Worm (Caenorhabditis elegans) whole organism, mixed stage, embryonic: ENCODE results near the gene T28D9.16.

Source experiments
- ces-1 ChIP-seq: fragments of 150-350 bp; optimal IDR thresholded peaks from 2 replicates; lab custom pipeline; 2014; ENCODE audit warnings: missing biosample characterization, missing genetic modification reagents, missing genetic modification characterization
- lin-13 ChIP-seq: fragments of 150-350 bp; optimal IDR thresholded peaks from 2 replicates; lab custom pipeline; 2014; ENCODE audit warnings: missing biosample characterization, missing genetic modification characterization
- lsy-2 ChIP-seq: fragments of 150-350 bp; optimal IDR thresholded peaks from 2 replicates; lab custom pipeline; 2014; ENCODE audit warnings: missing biosample characterization, missing genetic modification characterization
- nhr-76 ChIP-seq: sonication (generic microtip); optimal IDR thresholded peaks from 2 replicates; lab custom pipeline; 2017; ENCODE audit warnings: missing biosample characterization, missing genetic modification characterization
- sptf-1 ChIP-seq: sonication (generic microtip); optimal IDR thresholded peaks from 2 replicates; lab custom pipeline; 2017; ENCODE audit warnings: mild to moderate bottlenecking, missing genetic modification characterization, moderate library complexity, missing compliant biosample characterization
- unc-120 ChIP-seq: sonication (generic microtip); optimal IDR thresholded peaks from 2 replicates; lab custom pipeline; 2017; ENCODE audit warnings: missing genetic modification characterization, missing compliant biosample characterization; ENCODE audit not compliant: poor library complexity, severe bottlenecking

DNA sequence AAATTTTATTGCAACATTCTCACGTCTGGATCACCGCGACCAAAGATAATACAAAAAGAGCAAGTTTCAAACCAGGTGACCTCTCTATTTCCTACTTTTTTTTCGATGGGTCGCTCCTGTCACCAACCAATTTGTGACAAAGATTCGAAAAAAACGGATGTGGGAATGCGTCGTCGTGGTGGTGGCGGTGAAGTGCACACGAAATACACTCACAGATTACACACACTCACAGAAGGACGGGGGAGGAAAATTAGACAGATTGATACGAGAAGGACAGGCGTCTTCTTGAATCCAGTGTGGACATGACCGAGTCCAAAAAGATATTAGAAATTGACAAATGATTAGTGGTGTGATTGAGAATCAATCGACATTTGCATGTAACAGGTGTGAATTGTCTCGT is 7.3 kb downstream of the T28D9.16 start:
- TF ChIP-seq nhr-76 (tag; lab: Kevin White, UChicago) (no peak), lin-13 (no peak), sptf-1 (tag; lab: Kevin White, UChicago) (no peak), lsy-2 (tag; lab: Kevin White, UChicago) (no peak), unc-120 (tag; lab: Kevin White, UChicago) (no peak), ces-1 (GFP tag; lab: Kevin White, UChicago) (no peak)
